Worm (Caenorhabditis elegans): Measurements from ENCODE around the gene F12A10.9.

DNA sequence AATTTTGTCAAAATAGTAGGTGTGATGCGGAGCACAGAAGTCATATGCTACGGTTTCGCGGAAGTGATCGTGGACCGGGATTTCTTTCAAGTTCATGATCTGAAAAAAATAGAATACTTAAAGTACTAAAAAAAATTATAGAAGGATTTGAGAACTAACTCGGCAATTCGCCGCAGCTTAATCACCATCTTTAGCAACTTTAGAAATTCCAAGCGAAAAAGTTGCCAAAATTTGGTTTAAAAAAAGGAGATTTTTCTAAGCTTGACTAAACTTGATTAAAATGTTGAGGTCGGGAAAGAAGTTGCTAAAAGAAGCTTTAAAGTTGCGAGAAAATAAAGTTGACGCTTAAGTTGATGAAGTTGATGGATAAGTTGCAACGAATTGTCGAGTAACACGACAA, 19.2 kb downstream of the F12A10.9 start, which contains the start of gene ZK177.9:
- TF ChIP-seq mab-5 (tag; optimal IDR thresholded peaks at IDR 0.05) (no peak), unc-62 (GFP tag; optimal IDR thresholded peaks at IDR 0.05) (no peak), ces-1 (GFP tag; optimal IDR thresholded peaks at IDR 0.05) (no peak), unc-120 (tag; optimal IDR thresholded peaks at IDR 0.05; ENCODE audit: poor library complexity, severe bottlenecking) (no peak), elt-3 (tag; optimal IDR thresholded peaks at IDR 0.05) (no peak), nhr-28 (tag; optimal IDR thresholded peaks at IDR 0.05) (no peak), nhr-12 (tag; optimal IDR thresholded peaks at IDR 0.05) (no peak), sptf-1 (tag; optimal IDR thresholded peaks at IDR 0.05) (no peak), ham-2 (GFP tag; optimal IDR thresholded peaks at IDR 0.05) (no peak), elt-1 (tag; optimal IDR thresholded peaks at IDR 0.05; ENCODE audit: borderline replicate concordance, insufficient read depth) (no peak), mep-1 (tag; optimal IDR thresholded peaks at IDR 0.05) (no peak)

Measured in whole organism, mixed stage, embryonic.